Worm (Caenorhabditis elegans): ENCODE results near the gene F23A7.8.

The F23A7.8 gene

DNA sequence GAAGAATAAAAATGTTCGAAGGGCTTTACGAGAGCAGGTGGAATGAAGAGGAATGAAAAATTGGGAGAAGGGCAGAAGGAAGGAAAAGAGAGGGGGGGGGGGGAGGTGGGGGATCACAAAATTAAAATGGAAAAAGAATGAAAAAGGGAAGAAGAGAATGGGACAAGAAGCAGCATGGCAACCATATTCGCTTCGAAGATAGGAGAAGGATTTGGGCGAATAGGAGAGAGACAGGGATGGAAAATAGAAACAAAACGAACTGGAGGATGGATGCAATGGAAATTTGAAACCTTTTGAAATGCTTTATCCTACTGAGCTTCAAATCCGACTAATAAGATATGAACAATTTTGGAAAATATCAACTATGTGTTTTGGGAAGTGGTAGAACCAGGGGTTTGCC is 37.5 kb downstream of the F23A7.8 start, which contains the start of gene W10G6.6:
Gene W10G6.6, minus strand, starts transcription at position 101 of the 400 bp plus-strand sequence.
- no peak for TF ChIP-seq ceh-19 (GFP tag; optimal IDR thresholded peaks at IDR 0.05)
- TF ChIP-seq sdc-2 (tag; optimal IDR thresholded peaks at IDR 0.05), result no peak
- TF ChIP-seq ceh-48 (tag; optimal IDR thresholded peaks at IDR 0.05), result no peak
- no peak for TF ChIP-seq unc-3 (GFP tag; conservative IDR thresholded peaks at IDR 0.05)
- TF ChIP-seq unc-3 (tag; optimal IDR thresholded peaks at IDR 0.05), result no peak
- TF ChIP-seq pat-9 (tag; optimal IDR thresholded peaks at IDR 0.05), result no peak
- TF ChIP-seq elt-4 (tag; optimal IDR thresholded peaks at IDR 0.05), result no peak
- TF ChIP-seq pax-1 (tag; optimal IDR thresholded peaks at IDR 0.05), result no peak
- TF ChIP-seq lin-11 (tag; optimal IDR thresholded peaks at IDR 0.05), result no peak
- no peak for TF ChIP-seq rnt-1 (tag; optimal IDR thresholded peaks at IDR 0.05)
- TF ChIP-seq pqm-1 (tag; optimal IDR thresholded peaks at IDR 0.05), result no peak
- no peak for TF ChIP-seq odd-2 (tag; optimal IDR thresholded peaks at IDR 0.05)
- TF ChIP-seq nhr-232 (tag; optimal IDR thresholded peaks at IDR 0.05), result no peak

DNA sequence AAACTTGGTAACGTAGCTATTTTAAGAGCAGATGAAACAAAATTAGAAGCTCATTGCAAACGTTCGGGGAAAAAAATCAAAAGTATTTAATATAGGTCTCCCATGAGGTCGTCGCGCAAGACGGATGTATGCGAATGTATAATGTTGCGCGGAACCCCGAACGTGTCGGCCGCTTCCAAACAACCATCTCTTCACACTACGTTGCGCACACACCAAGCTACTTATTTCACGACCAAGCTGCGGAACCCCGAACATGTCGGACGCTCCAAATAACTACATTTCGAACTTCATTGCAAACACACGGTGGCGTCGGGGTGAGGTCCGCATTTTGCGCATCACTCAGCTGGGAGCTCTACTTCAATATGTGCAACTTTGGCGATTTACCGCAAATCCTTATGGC is 45.3 kb downstream of the F23A7.8 start:
- TF ChIP-seq pros-1 (tag; optimal IDR thresholded peaks at IDR 0.05), result no peak

DNA sequence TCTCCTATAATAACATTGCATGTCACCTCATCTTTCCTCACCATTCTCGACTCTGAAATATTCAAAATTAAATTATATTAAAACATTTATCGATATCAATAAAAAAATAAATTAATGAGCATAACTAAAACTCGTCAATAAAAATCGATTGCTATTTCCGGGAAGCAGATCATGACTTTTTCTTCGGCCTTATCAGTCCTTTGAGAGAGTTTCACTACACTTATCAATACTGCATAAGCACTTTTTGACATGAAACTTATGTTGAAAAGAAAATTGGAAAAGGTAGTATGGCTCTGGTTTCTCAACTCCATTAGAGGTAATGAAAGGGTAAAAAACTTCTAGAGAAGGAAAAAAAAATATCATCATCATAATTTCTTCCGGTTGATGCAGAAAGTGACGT is 46.9 kb downstream of the F23A7.8 start:
- TF ChIP-seq elt-2 (tag; optimal IDR thresholded peaks at IDR 0.05) (peak; percentile 32), K09A11.1 (tag; optimal IDR thresholded peaks at IDR 0.05; ENCODE audit: insufficient read depth) (no peak)

DNA sequence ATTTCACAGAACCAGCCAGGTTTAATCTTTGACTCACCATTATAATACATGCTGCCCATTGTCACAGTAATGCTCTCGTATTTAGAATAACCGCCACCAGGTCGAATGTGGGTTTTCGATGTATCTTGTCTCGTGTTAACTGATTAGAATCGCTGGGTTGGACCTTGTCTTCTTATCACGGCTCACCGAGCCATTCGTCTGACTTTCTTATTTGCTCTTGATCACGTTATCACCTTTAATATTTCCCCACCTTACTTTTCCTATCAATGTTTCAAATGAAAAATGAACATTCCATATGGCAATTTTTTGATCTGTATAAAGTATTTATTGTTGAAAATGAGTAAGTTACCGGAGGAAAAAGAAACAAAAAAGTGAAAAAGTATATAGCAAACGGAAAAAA is 48.8 kb downstream of the F23A7.8 start, which contains the start of gene sgk-1:
Gene sgk-1, minus strand, starts transcription at position 130 of the 400 bp plus-strand sequence.
- TF ChIP-seq Y22D7AL.16 (tag; optimal IDR thresholded peaks at IDR 0.05) (no peak), elt-2 (tag; optimal IDR thresholded peaks at IDR 0.05) (peak; percentile 66)

All from whole organism, late embryonic.